Worm (Caenorhabditis elegans) whole organism, late embryonic: ENCODE measurements around the gene F25B4.4.

Experiments used
- C08G9.2 ChIP-seq: sonication (generic microtip); optimal IDR thresholded peaks from 2 replicates; lab custom pipeline; 2016; ENCODE audit warnings: mild to moderate bottlenecking, missing genetic modification characterization, moderate library complexity, missing compliant biosample characterization
- dmd-4 ChIP-seq: sonication (generic microtip); optimal IDR thresholded peaks from 2 replicates; lab custom pipeline; 2016; ENCODE audit warnings: borderline replicate concordance, missing genetic modification characterization, missing compliant biosample characterization
- fkh-10 ChIP-seq: fragments of 150-350 bp; optimal IDR thresholded peaks from 2 replicates; lab custom pipeline; 2014; ENCODE audit warnings: missing biosample characterization, missing genetic modification reagents, missing genetic modification characterization
- gmeb-2 ChIP-seq: sonication (generic microtip); optimal IDR thresholded peaks from 2 replicates; lab custom pipeline; 2016; ENCODE audit warnings: missing genetic modification characterization, inconsistent platforms, missing compliant biosample characterization
- hlh-30 ChIP-seq: sonication (generic microtip); optimal IDR thresholded peaks from 2 replicates; lab custom pipeline; 2017; ENCODE audit warnings: antibody characterized with exemption, missing genetic modification characterization, missing compliant biosample characterization; ENCODE audit not compliant: insufficient read depth
- lim-6 ChIP-seq: sonication (generic microtip); optimal IDR thresholded peaks from 2 replicates; lab custom pipeline; 2016; ENCODE audit warnings: missing genetic modification characterization, missing compliant biosample characterization
- lin-11 ChIP-seq: fragments of 200-800 bp; sonication (Bioruptor generic); optimal IDR thresholded peaks from 2 replicates; lab custom pipeline; 2018; ENCODE audit warnings: mild to moderate bottlenecking, missing genetic modification characterization, missing compliant biosample characterization
- mec-3 ChIP-seq: sonication (generic microtip); optimal IDR thresholded peaks from 2 replicates; lab custom pipeline; 2016; ENCODE audit warnings: borderline replicate concordance, missing genetic modification characterization, missing compliant biosample characterization
- pag-3 ChIP-seq: sonication (generic microtip); optimal IDR thresholded peaks from 2 replicates; lab custom pipeline; 2016; ENCODE audit warnings: missing compliant biosample characterization, missing genetic modification characterization, borderline replicate concordance
- pha-4 ChIP-seq: fragments of 150-350 bp; optimal IDR thresholded peaks from 2 replicates; lab custom pipeline; 2018; ENCODE audit warnings: missing biosample characterization, missing genetic modification reagents, missing genetic modification characterization
- ref-2 ChIP-seq: sonication (generic microtip); optimal IDR thresholded peaks from 2 replicates; lab custom pipeline; 2016; ENCODE audit warnings: missing genetic modification characterization, missing compliant biosample characterization

DNA sequence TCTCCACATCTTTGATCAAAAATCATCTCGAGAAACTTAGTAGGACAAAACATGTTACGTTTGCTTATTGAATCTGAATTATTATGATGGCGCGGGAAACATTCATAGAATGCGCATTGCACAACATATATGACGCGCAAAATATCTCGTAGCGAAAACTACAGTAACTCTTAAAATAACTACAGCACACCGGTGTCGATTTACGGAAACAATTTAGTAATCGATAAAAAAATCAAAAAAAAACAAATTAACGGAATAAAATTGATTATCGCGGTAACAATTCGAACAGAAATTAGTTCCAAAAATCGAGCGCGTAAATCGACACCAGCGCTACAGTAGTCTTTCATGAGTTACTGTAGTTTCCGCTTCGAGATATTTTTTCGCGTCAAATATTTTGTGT lies 37.4 kb downstream of the F25B4.4 start:
- no peak for TF ChIP-seq hlh-30 (tag; lab: Kevin White, UChicago)
- TF ChIP-seq lin-11 (tag; lab: Kevin White, UChicago) = no peak
- no peak for TF ChIP-seq dmd-4 (tag; lab: Kevin White, UChicago)
- TF ChIP-seq fkh-10 (GFP tag; lab: Kevin White, UChicago) = no peak
- TF ChIP-seq gmeb-2 (tag; lab: Kevin White, UChicago) = no peak
- TF ChIP-seq pag-3 (tag; lab: Kevin White, UChicago) = no peak
- TF ChIP-seq mec-3 (tag; lab: Kevin White, UChicago) = no peak
- TF ChIP-seq lim-6 = no peak
- TF ChIP-seq C08G9.2 = no peak
- no peak for TF ChIP-seq pha-4
- TF ChIP-seq ref-2 (tag; lab: Kevin White, UChicago) = no peak
